Fruit fly (Drosophila melanogaster): Measurements from ENCODE around the gene CG11768.

CG11768 gene

DNA sequence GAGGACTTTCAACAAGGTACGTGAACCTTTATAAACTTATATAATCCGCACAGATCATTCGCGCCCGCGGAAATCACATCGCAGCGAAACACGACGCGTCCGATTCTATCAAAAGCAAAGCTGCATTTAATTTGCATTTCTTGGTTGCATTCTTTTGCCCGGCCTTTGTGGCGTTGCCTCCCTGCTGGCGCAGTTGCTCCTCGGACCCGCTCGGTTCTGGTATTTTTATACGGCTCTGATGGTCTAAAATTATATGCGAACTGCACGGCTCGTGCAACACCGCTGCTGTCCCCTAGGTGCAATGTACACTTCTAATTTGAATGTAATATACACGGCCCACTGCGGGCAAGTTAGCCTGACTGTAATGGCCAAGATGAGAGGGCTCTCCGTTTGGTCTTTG, 49.6 kb downstream of the CG11768 start, which contains the start of gene Cks85A:
Gene Cks85A, minus strand, starts transcription at position 101 of the 400 bp plus-strand sequence.
- TF ChIP-seq pan (optimal IDR thresholded peaks at IDR 0.05) (no peak), CG8478 (optimal IDR thresholded peaks at IDR 0.05) (no peak), EcR (GFP tag; optimal IDR thresholded peaks at IDR 0.05) (no peak), Dll (optimal IDR thresholded peaks at IDR 0.05) (no peak), usp (GFP tag; optimal IDR thresholded peaks at IDR 0.05) (no peak), psq (optimal IDR thresholded peaks at IDR 0.05) (no peak)

- TF ChIP-seq EcR (GFP tag; optimal IDR thresholded peaks at IDR 0.05) = no peak
Measured at dm6 chr3R:8716551-8716879, 51.5 kb downstream of the CG11768 start.

dm6 chr3R:8715851-8716550, 52.0 kb downstream of the CG11768 start, which contains the start of gene TMEM216:
TSS of gene TMEM216 (plus strand) at chr3R:8716243.
- no peak for TF ChIP-seq Dll (optimal IDR thresholded peaks at IDR 0.05)
- no peak for TF ChIP-seq usp (GFP tag; optimal IDR thresholded peaks at IDR 0.05)
- no peak for TF ChIP-seq psq (optimal IDR thresholded peaks at IDR 0.05)
- no peak for TF ChIP-seq EcR (GFP tag; optimal IDR thresholded peaks at IDR 0.05)
- no peak for TF ChIP-seq CG8478 (optimal IDR thresholded peaks at IDR 0.05)
- no peak for TF ChIP-seq pan (optimal IDR thresholded peaks at IDR 0.05)

- TF ChIP-seq usp (GFP tag; optimal IDR thresholded peaks at IDR 0.05) (no peak), CG8478 (optimal IDR thresholded peaks at IDR 0.05) (no peak), pan (optimal IDR thresholded peaks at IDR 0.05) (no peak)
Measured at dm6 chr3R:8715371-8715770, 52.6 kb downstream of the CG11768 start.

- TF ChIP-seq pan (optimal IDR thresholded peaks at IDR 0.05) (no peak), CG8478 (optimal IDR thresholded peaks at IDR 0.05) (no peak), Dll (optimal IDR thresholded peaks at IDR 0.05) (no peak), EcR (GFP tag; optimal IDR thresholded peaks at IDR 0.05) (no peak), psq (optimal IDR thresholded peaks at IDR 0.05) (no peak), usp (GFP tag; optimal IDR thresholded peaks at IDR 0.05) (no peak)
Measured at dm6 chr3R:8712722-8713131, 55.3 kb downstream of the CG11768 start, which contains the start of gene CG8112. TSS of gene CG8112 (plus strand) at chr3R:8712933.

DNA sequence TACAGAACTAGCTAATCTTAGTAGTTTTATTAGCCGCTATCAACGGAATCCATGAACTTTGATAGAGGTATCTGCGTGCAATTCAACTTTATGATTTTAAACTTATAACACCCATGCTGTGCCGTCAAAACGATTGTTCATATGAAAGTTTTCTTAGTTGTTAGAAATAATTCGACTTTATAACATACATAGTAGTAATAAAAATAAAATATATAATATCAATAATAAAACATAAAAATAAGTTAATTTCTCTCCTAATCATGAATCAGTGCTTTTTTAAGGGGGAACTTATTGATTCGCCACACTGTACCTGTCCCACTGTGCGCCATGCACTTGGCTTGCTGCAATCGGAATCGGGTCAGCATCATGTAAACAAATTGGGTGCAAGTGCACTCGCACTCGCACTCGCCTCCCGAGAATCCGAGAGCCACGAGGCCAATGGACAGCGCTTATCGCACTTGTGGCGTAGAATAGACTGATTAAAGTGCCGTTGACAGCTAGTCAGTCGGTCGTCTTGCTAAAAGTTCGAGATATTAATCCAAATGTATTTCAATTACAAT, 56.0 kb downstream of the CG11768 start:
- no peak for TF ChIP-seq CG8478 (optimal IDR thresholded peaks at IDR 0.05)
- no peak for TF ChIP-seq EcR (GFP tag; optimal IDR thresholded peaks at IDR 0.05)

DNA sequence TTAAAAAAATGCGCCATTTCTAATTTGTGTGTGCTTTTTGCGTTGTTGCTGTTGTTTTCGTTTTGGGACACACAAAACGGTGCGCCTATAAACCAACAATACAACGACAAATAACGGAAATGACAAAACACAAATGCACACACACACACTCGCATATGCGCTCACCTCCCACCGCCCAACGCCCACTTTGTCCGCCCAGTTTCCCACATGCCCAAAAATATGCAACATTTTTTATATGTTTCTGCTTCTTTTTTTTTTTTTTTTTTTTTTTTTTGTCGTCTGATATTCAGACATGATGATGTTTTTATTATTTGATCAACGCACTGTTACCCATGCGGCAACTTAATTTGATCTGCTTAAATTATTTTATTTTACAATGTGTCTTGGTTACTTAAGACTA, 60.8 kb downstream of the CG11768 start:
- TF ChIP-seq usp (GFP tag; optimal IDR thresholded peaks at IDR 0.05) (no peak), EcR (GFP tag; optimal IDR thresholded peaks at IDR 0.05) (no peak), CG8478 (optimal IDR thresholded peaks at IDR 0.05) (no peak)

DNA sequence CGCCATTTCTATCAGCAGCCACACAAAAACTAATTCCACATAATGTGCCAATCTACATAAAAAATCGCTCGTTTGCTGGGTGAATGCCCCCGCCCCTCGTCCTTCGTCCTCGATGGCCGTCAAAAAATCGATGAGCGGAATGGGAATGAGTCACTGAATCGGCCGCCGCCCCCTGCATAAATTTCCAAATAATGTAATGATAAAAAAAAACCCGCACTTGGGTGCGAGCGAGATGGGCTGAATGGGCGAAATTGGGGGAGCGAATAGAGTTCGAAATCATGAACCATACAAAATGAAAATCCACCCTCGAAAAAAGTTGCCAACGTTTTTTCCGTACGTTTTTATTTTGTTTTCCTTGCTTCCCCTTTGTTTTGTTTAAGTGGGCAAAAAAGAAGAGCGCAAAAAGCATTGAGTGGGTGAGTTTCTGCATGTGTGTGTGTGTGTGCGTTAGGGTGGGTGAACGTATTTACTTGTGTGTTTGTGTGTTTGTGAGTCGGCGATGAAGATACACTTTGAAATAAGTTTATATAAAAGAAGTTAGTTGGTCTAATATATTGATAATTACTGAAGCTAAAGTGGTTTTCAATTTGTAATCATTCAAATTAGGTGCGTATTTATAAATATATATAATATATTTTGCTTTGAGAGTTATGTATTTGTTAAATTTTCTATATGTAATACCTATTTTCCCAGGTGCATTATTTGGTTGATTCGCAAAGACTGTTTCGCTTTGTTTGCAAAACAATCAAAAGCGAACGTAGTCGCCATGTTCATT, 62.5 kb downstream of the CG11768 start:
- no peak for TF ChIP-seq Dll (optimal IDR thresholded peaks at IDR 0.05)
- TF ChIP-seq EcR (GFP tag; optimal IDR thresholded peaks at IDR 0.05) = no peak
- TF ChIP-seq psq (optimal IDR thresholded peaks at IDR 0.05) = no peak
- TF ChIP-seq pan (optimal IDR thresholded peaks at IDR 0.05) = no peak
- TF ChIP-seq CG8478 (optimal IDR thresholded peaks at IDR 0.05) = no peak
- no peak for TF ChIP-seq usp (GFP tag; optimal IDR thresholded peaks at IDR 0.05)

- TF ChIP-seq EcR (GFP tag; optimal IDR thresholded peaks at IDR 0.05) (no peak), CG8478 (optimal IDR thresholded peaks at IDR 0.05) (no peak), Dll (optimal IDR thresholded peaks at IDR 0.05) (no peak), usp (GFP tag; optimal IDR thresholded peaks at IDR 0.05) (no peak), pan (optimal IDR thresholded peaks at IDR 0.05) (no peak), psq (optimal IDR thresholded peaks at IDR 0.05) (no peak)
Measured at dm6 chr3R:8704669-8705068, 63.3 kb downstream of the CG11768 start.

- TF ChIP-seq pan (optimal IDR thresholded peaks at IDR 0.05) = no peak
- no peak for TF ChIP-seq psq (optimal IDR thresholded peaks at IDR 0.05)
- no peak for TF ChIP-seq EcR (GFP tag; optimal IDR thresholded peaks at IDR 0.05)
- no peak for TF ChIP-seq Dll (optimal IDR thresholded peaks at IDR 0.05)
- TF ChIP-seq usp (GFP tag; optimal IDR thresholded peaks at IDR 0.05) = no peak
- no peak for TF ChIP-seq CG8478 (optimal IDR thresholded peaks at IDR 0.05)
Measured at dm6 chr3R:8701197-8701596, 66.8 kb downstream of the CG11768 start.

- no peak for TF ChIP-seq pan (optimal IDR thresholded peaks at IDR 0.05)
- no peak for TF ChIP-seq Dll (optimal IDR thresholded peaks at IDR 0.05)
- TF ChIP-seq usp (GFP tag; optimal IDR thresholded peaks at IDR 0.05) = no peak
- TF ChIP-seq psq (optimal IDR thresholded peaks at IDR 0.05) = no peak
- TF ChIP-seq EcR (GFP tag; optimal IDR thresholded peaks at IDR 0.05) = no peak
- no peak for TF ChIP-seq CG8478 (optimal IDR thresholded peaks at IDR 0.05)
Measured at dm6 chr3R:8700660-8701059, 67.3 kb downstream of the CG11768 start.

dm6 chr3R:8699230-8699629, 68.8 kb downstream of the CG11768 start:
- TF ChIP-seq CG8478 (optimal IDR thresholded peaks at IDR 0.05) (no peak), pan (optimal IDR thresholded peaks at IDR 0.05) (no peak), Dll (optimal IDR thresholded peaks at IDR 0.05) (no peak)

Data from whole organism.